Fruit fly (Drosophila melanogaster) whole organism, embryonic: ENCODE results near the gene CG2129.
A peak's percentile ranks its signal among the peaks of the same experiment; 100 is the strongest.

ENCODE experiments used
- Abd-B ChIP-seq: fragments of 200-800 bp; sonication (Bioruptor generic); optimal IDR thresholded peaks from 2 replicates; lab custom pipeline; 2018; ENCODE audit warnings: missing biosample characterization, mild to moderate bottlenecking, missing genetic modification characterization, moderate library complexity
- Bdp1 ChIP-seq: fragments of 200-800 bp; sonication (Bioruptor generic); optimal IDR thresholded peaks from 3 replicates; lab custom pipeline; 2016; ENCODE audit warnings: missing biosample characterization, missing genetic modification characterization
- CG10209 ChIP-seq: fragments of 200-800 bp; sonication (Bioruptor generic); optimal IDR thresholded peaks from 3 replicates; lab custom pipeline; 2017; ENCODE audit warnings: missing biosample characterization, mild to moderate bottlenecking, missing genetic modification characterization, missing genetic modification reagents
- CG11247 ChIP-seq: fragments of 200-800 bp; sonication (Bioruptor generic); IDR thresholded peaks from 2 replicates; pipeline ENCODE4 v1.3.6; 2022; ENCODE audit warnings: missing biosample characterization, missing genetic modification characterization
- CG11696 ChIP-seq: fragments of 200-800 bp; sonication (Bioruptor generic); IDR thresholded peaks from 2 replicates; pipeline ENCODE4 v1.3.6; 2022; ENCODE audit warnings: missing biosample characterization, missing genetic modification characterization
- CG12299 ChIP-seq: fragments of 200-800 bp; sonication (Bioruptor generic); optimal IDR thresholded peaks from 2 replicates; lab custom pipeline; 2018; ENCODE audit warnings: missing biosample characterization, mild to moderate bottlenecking, missing genetic modification characterization
- CG12391 ChIP-seq: fragments of 200-800 bp; sonication (Bioruptor generic); optimal IDR thresholded peaks from 3 replicates; lab custom pipeline; 2018; ENCODE audit warnings: missing biosample characterization, mild to moderate bottlenecking, missing genetic modification characterization, moderate library complexity
- CG14014 ChIP-seq: fragments of 200-800 bp; sonication (Bioruptor generic); IDR thresholded peaks from 2 replicates; pipeline ENCODE4 v1.3.6; 2022; ENCODE audit warnings: missing biosample characterization, missing genetic modification characterization
- CG17328 ChIP-seq: fragments of 200-800 bp; sonication (Bioruptor generic); IDR thresholded peaks from 2 replicates; pipeline ENCODE4 v1.3.6; 2022; ENCODE audit warnings: missing biosample characterization, missing genetic modification characterization
- CG17359 ChIP-seq: fragments of 200-800 bp; sonication (Bioruptor generic); optimal IDR thresholded peaks from 3 replicates; lab custom pipeline; 2018; ENCODE audit warnings: missing biosample characterization, mild to moderate bottlenecking, missing genetic modification characterization, moderate library complexity
- CG1832 ChIP-seq: fragments of 200-800 bp; sonication (Bioruptor generic); optimal IDR thresholded peaks from 2 replicates; lab custom pipeline; 2017; ENCODE audit warnings: missing biosample characterization, mild to moderate bottlenecking, missing genetic modification characterization, inconsistent platforms
- CG2875 ChIP-seq: fragments of 200-800 bp; sonication (Bioruptor generic); optimal IDR thresholded peaks from 2 replicates; lab custom pipeline; 2017; ENCODE audit warnings: missing biosample characterization, mild to moderate bottlenecking, missing genetic modification characterization, missing genetic modification reagents
- CG3726 ChIP-seq: fragments of 200-800 bp; sonication (Bioruptor generic); IDR thresholded peaks from 3 replicates; pipeline ENCODE4, ENCODE4 v1.3.6; 2022; ENCODE audit warnings: missing biosample characterization, missing genetic modification characterization
- CG6765 ChIP-seq: fragments of 200-800 bp; sonication (Bioruptor generic); optimal IDR thresholded peaks from 3 replicates; lab custom pipeline; 2017; ENCODE audit warnings: missing biosample characterization, mild to moderate bottlenecking, missing genetic modification characterization
- CG6854 ChIP-seq: fragments of 200-800 bp; sonication (Bioruptor generic); optimal IDR thresholded peaks from 3 replicates; lab custom pipeline; 2017; ENCODE audit warnings: missing biosample characterization, mild to moderate bottlenecking, missing genetic modification characterization
- CG7357 ChIP-seq: fragments of 200-800 bp; sonication (Bioruptor generic); IDR thresholded peaks from 3 replicates; pipeline ENCODE4 v1.3.6; 2022; ENCODE audit warnings: missing biosample characterization, missing genetic modification characterization
- CG7839 ChIP-seq: fragments of 200-800 bp; sonication (Bioruptor generic); optimal IDR thresholded peaks from 3 replicates; lab custom pipeline; 2018; ENCODE audit warnings: missing biosample characterization, mild to moderate bottlenecking, missing genetic modification characterization, moderate library complexity
- CG7963 ChIP-seq: fragments of 200-800 bp; sonication (Bioruptor generic); IDR thresholded peaks from 3 replicates; pipeline ENCODE4 v1.3.6; 2022; ENCODE audit warnings: missing biosample characterization, missing genetic modification characterization; ENCODE audit not compliant: partially characterized antibody
- CG8290 ChIP-seq, 3 experiments: fragments of 200-800 bp; sonication (Bioruptor generic); optimal IDR thresholded peaks; 2 replicates each; lab custom pipeline; 2016 to 2019; ENCODE audit warnings: missing biosample characterization in 3 of 3, missing genetic modification characterization in 3 of 3, mild to moderate bottlenecking in 2 of 3, moderate library complexity in 1 of 3
- CG9609 ChIP-seq: fragments of 200-800 bp; sonication (Bioruptor generic); optimal IDR thresholded peaks from 3 replicates; lab custom pipeline; 2016; ENCODE audit warnings: missing biosample characterization, missing genetic modification characterization
- CG9727 ChIP-seq: fragments of 200-800 bp; sonication (Bioruptor generic); optimal IDR thresholded peaks from 3 replicates; lab custom pipeline; 2017; ENCODE audit warnings: missing biosample characterization, mild to moderate bottlenecking, missing genetic modification characterization
- Ets65A ChIP-seq: fragments of 200-800 bp; sonication (Bioruptor generic); peaks from one replicate; lab custom pipeline; 2016; ENCODE audit warnings: missing biosample characterization, missing genetic modification characterization
- H15 ChIP-seq: fragments of 200-800 bp; sonication (Bioruptor generic); IDR thresholded peaks from 3 replicates; pipeline ENCODE4 v1.3.6; 2022; ENCODE audit warnings: missing biosample characterization, missing genetic modification characterization
- Hey ChIP-seq: fragments of 200-800 bp; sonication (Bioruptor generic); optimal IDR thresholded peaks from 3 replicates; lab custom pipeline; 2018; ENCODE audit warnings: missing biosample characterization, mild to moderate bottlenecking, missing genetic modification characterization
- MBD-R2 ChIP-seq: fragments of 200-800 bp; sonication (Bioruptor generic); IDR thresholded peaks from 2 replicates; pipeline ENCODE4 v1.3.6; 2022; ENCODE audit warnings: missing biosample characterization, missing genetic modification characterization
- Ptx1 ChIP-seq: fragments of 200-800 bp; sonication (Bioruptor generic); IDR thresholded peaks from 2 replicates; pipeline ENCODE4 v1.3.6; 2022; ENCODE audit warnings: missing biosample characterization, missing genetic modification characterization
- Rfx ChIP-seq: fragments of 200-800 bp; sonication (Bioruptor generic); IDR thresholded peaks from 2 replicates; pipeline ENCODE4 v1.3.6; 2022; ENCODE audit warnings: missing biosample characterization, missing genetic modification characterization
- Rx ChIP-seq: fragments of 200-800 bp; sonication (Bioruptor generic); IDR thresholded peaks from 2 replicates; pipeline ENCODE4 v1.3.6; 2022; ENCODE audit warnings: missing biosample characterization, missing genetic modification characterization
- Sox100B ChIP-seq: fragments of 200-800 bp; sonication (Bioruptor generic); optimal IDR thresholded peaks from 3 replicates; lab custom pipeline; 2018; ENCODE audit warnings: missing biosample characterization, mild to moderate bottlenecking, missing genetic modification characterization
- Sox102F ChIP-seq: fragments of 200-800 bp; sonication (Bioruptor generic); optimal IDR thresholded peaks from 2 replicates; lab custom pipeline; 2018; ENCODE audit warnings: missing biosample characterization, mild to moderate bottlenecking, missing genetic modification characterization, moderate library complexity
- Spps ChIP-seq: fragments of 200-800 bp; sonication (Bioruptor generic); optimal IDR thresholded peaks from 2 replicates; lab custom pipeline; 2018; ENCODE audit warnings: missing biosample characterization, mild to moderate bottlenecking, missing genetic modification characterization
- Taf1 ChIP-seq: fragments of 200-800 bp; sonication (Bioruptor generic); IDR thresholded peaks from 2 replicates; pipeline ENCODE4 v1.3.6; 2022; ENCODE audit warnings: missing biosample characterization, missing genetic modification characterization
- ara ChIP-seq: fragments of 200-800 bp; sonication (Bioruptor generic); IDR thresholded peaks from 2 replicates; pipeline ENCODE4 v1.3.6; 2022; ENCODE audit warnings: missing biosample characterization, missing genetic modification characterization
- bigmax ChIP-seq: fragments of 200-800 bp; sonication (Bioruptor generic); optimal IDR thresholded peaks from 2 replicates; lab custom pipeline; 2018; ENCODE audit warnings: missing biosample characterization, mild to moderate bottlenecking, missing genetic modification characterization
- crc ChIP-seq: fragments of 200-800 bp; sonication (Bioruptor generic); optimal IDR thresholded peaks from 2 replicates; lab custom pipeline; 2016; ENCODE audit warnings: missing biosample characterization, missing genetic modification characterization
- danr ChIP-seq: fragments of 200-800 bp; sonication (Bioruptor generic); IDR thresholded peaks from 2 replicates; pipeline ENCODE4 v1.3.6; 2022; ENCODE audit warnings: missing biosample characterization, missing genetic modification characterization
- dati ChIP-seq: fragments of 200-800 bp; sonication (Bioruptor generic); IDR thresholded peaks from 2 replicates; pipeline ENCODE4 v1.3.6; 2022; ENCODE audit warnings: missing biosample characterization, missing genetic modification characterization
- dmrt99B ChIP-seq: fragments of 200-800 bp; sonication (Bioruptor generic); optimal IDR thresholded peaks from 2 replicates; lab custom pipeline; 2018; ENCODE audit warnings: missing biosample characterization, mild to moderate bottlenecking, missing genetic modification characterization, moderate library complexity
- fu2 ChIP-seq: fragments of 200-800 bp; sonication (Bioruptor generic); optimal IDR thresholded peaks from 2 replicates; lab custom pipeline; 2016; ENCODE audit warnings: missing biosample characterization, missing genetic modification characterization
- ind ChIP-seq: fragments of 200-800 bp; sonication (Bioruptor generic); optimal IDR thresholded peaks from 3 replicates; lab custom pipeline; 2016; ENCODE audit warnings: missing biosample characterization, missing genetic modification characterization
- inv ChIP-seq: fragments of 200-800 bp; sonication (Bioruptor generic); IDR thresholded peaks from 2 replicates; pipeline ENCODE4 v1.3.6; 2022; ENCODE audit warnings: missing biosample characterization, missing genetic modification characterization; ENCODE audit not compliant: partially characterized antibody
- jigr1 ChIP-seq: fragments of 200-800 bp; sonication (Bioruptor generic); IDR thresholded peaks from 3 replicates; pipeline ENCODE4 v1.3.6; 2022; ENCODE audit warnings: missing biosample characterization, missing genetic modification characterization
- pzg ChIP-seq: fragments of 200-800 bp; sonication (Bioruptor generic); optimal IDR thresholded peaks from 3 replicates; lab custom pipeline; 2018; ENCODE audit warnings: missing biosample characterization, mild to moderate bottlenecking, missing genetic modification characterization, moderate library complexity
- ranshi ChIP-seq: fragments of 200-800 bp; sonication (Bioruptor generic); IDR thresholded peaks from 2 replicates; pipeline ENCODE4 v1.3.6; 2022; ENCODE audit warnings: missing biosample characterization, missing genetic modification characterization
- tin ChIP-seq: fragments of 200-800 bp; sonication (Bioruptor generic); optimal IDR thresholded peaks from 3 replicates; lab custom pipeline; 2016; ENCODE audit warnings: missing biosample characterization, missing genetic modification characterization
- vnd ChIP-seq: fragments of 200-800 bp; sonication (Bioruptor generic); IDR thresholded peaks from 3 replicates; pipeline ENCODE4 v1.3.6; 2022; ENCODE audit warnings: missing biosample characterization, missing genetic modification characterization; ENCODE audit not compliant: partially characterized antibody
- wor ChIP-seq: fragments of 200-800 bp; sonication (Bioruptor generic); IDR thresholded peaks from 2 replicates; pipeline ENCODE4 v1.3.6; 2022; ENCODE audit warnings: missing biosample characterization, missing genetic modification characterization

The CG2129 gene

dm6 chrX:8196157-8196526 is 50.5 kb downstream of the CG2129 start (continued):
- TF ChIP-seq Sox100B (GFP tag; lab: Kevin White, UChicago), result peak; percentile 46

- TF ChIP-seq CG2875 (peak; percentile 24), pzg (GFP tag; lab: Kevin White, UChicago) (no peak), Abd-B (GFP tag; lab: Kevin White, UChicago) (peak; percentile 17), CG7839 (peak; percentile 53), CG17359 (tag; lab: Kevin White, UChicago) (peak; percentile 73), wor (GFP tag; lab: Robert Waterston, UW) (peak; percentile 39; the same call in 1 of the 2 replicates), CG6854 (no peak), ara (peak; percentile 40; the same call in 1 of the 2 replicates), Hey (tag; lab: Kevin White, UChicago) (no peak), Bdp1 (GFP tag; lab: Kevin White, UChicago) (no peak), Ets65A (GFP tag; lab: Kevin White, UChicago) (peak; percentile 94), CG3726 (0 out of 3 replicates have a peak, but pooled peaks have one; percentile 22), jigr1 (GFP tag; lab: Robert Waterston, UW) (0 out of 3 replicates have a peak, but pooled peaks have one; percentile 17), CG8290 (GFP tag; optimal IDR thresholded peaks at IDR 0.05; lab: Kevin White, UChicago) (no peak), CG8290 (tag; optimal IDR thresholded peaks at IDR 0.05; lab: Kevin White, UChicago) (peak in 1 of 2 experiments; percentile 73), CG9609 (no peak), Spps (tag; lab: Kevin White, UChicago) (no peak), Rx (GFP tag; lab: Robert Waterston, UW) (peak; percentile 49), Rfx (GFP tag; lab: Robert Waterston, UW) (peak; percentile 56), ind (GFP tag; lab: Kevin White, UChicago) (peak; percentile 51), fu2 (no peak), vnd (GFP tag; lab: Robert Waterston, UW) (no peak), tin (peak; percentile 33), CG14014 (GFP tag; lab: Robert Waterston, UW) (peak; percentile 57; the same call in 1 of the 2 replicates), CG9727 (GFP tag; lab: Kevin White, UChicago) (no peak), ranshi (GFP tag; lab: Robert Waterston, UW) (peak; percentile 65; the same call in 1 of the 2 replicates), dati (GFP tag; lab: Robert Waterston, UW) (no peak), CG7357 (peak; percentile 54; the same call in 1 of the 3 replicates), CG10209 (GFP tag; lab: Kevin White, UChicago) (peak; percentile 13), crc (GFP tag; lab: Kevin White, UChicago) (no peak), danr (GFP tag; lab: Robert Waterston, UW) (0 out of 2 replicates have a peak, but pooled peaks have one; percentile 36), dmrt99B (tag; lab: Kevin White, UChicago) (peak; percentile 69), MBD-R2 (GFP tag; lab: Robert Waterston, UW) (no peak), CG11247 (GFP tag; lab: Robert Waterston, UW) (0 out of 2 replicates have a peak, but pooled peaks have one; percentile 18), CG7963 (GFP tag; lab: Robert Waterston, UW) (no peak), CG12391 (tag; lab: Kevin White, UChicago) (peak; percentile 34), inv (GFP tag; lab: Robert Waterston, UW) (no peak), Sox102F (GFP tag; lab: Kevin White, UChicago) (peak; percentile 62), Ptx1 (GFP tag; lab: Robert Waterston, UW) (peak; percentile 68), Taf1 (GFP tag; lab: Robert Waterston, UW) (no peak), CG1832 (peak; percentile 37), H15 (peak; percentile 53; the same call in 1 of the 3 replicates), CG6765 (GFP tag; lab: Kevin White, UChicago) (no peak), CG11696 (GFP tag; lab: Robert Waterston, UW) (0 out of 2 replicates have a peak, but pooled peaks have one; percentile 29), CG17328 (GFP tag; lab: Robert Waterston, UW) (peak; percentile 63), CG12299 (no peak), bigmax (GFP tag; lab: Kevin White, UChicago) (no peak)
Observed at dm6 chrX:8196598-8197228, 51.1 kb downstream of the CG2129 start.
